Fruit fly (Drosophila melanogaster) whole organism: ENCODE measurements around the gene apn.

ENCODE experiments used
- psq ChIP-seq: fragments of >200 bp; optimal IDR thresholded peaks from 2 replicates; lab custom pipeline; 2017
- usp ChIP-seq: fragments of >200 bp; optimal IDR thresholded peaks from 2 replicates; lab custom pipeline; 2017; ENCODE audit warnings: missing biosample characterization, missing genetic modification characterization, mixed read lengths

- no peak for TF ChIP-seq psq
- TF ChIP-seq usp (GFP tag; lab: Kevin White, UChicago), result no peak
Observed at dm6 chr3R:13294461-13294860, 5.8 kb upstream of the apn start, which contains the start of gene CG8773.
